Fruit fly (Drosophila melanogaster): ENCODE measurements around the gene CG12541.

CG12541 gene

dm6 chrX:7101302-7102012 lies 35.6 kb upstream of the CG12541 start (continued):
- TF ChIP-seq CG18262 (tag; optimal IDR thresholded peaks at IDR 0.05) (peak; percentile 87), CG14860 (GFP tag; IDR thresholded peaks at IDR 0.05; ENCODE audit: partially characterized antibody) (no peak), CG15269 (tag; optimal IDR thresholded peaks at IDR 0.05) (peak; percentile 92), zfh2 (GFP tag; optimal IDR thresholded peaks at IDR 0.05) (peak; percentile 85), insv (GFP tag; optimal IDR thresholded peaks at IDR 0.05) (peak in 1 of 2 experiments; percentile 16), HLH3B (GFP tag; IDR thresholded peaks at IDR 0.05) (peak; percentile 74), HLHmδ (GFP tag; optimal IDR thresholded peaks at IDR 0.05) (no peak), Trl (optimal IDR thresholded peaks at IDR 0.05) (no peak), Trl (GFP tag; optimal IDR thresholded peaks at IDR 0.05) (peak; percentile 33), CG7357 (GFP tag; IDR thresholded peaks at IDR 0.05) (peak; percentile 65; the same call in 2 of the 3 replicates), nerfin-1 (tag; optimal IDR thresholded peaks at IDR 0.05) (peak; percentile 70), CG1792 (GFP tag; optimal IDR thresholded peaks at IDR 0.05) (no peak), Rfx (GFP tag; IDR thresholded peaks at IDR 0.05) (peak; percentile 74), CG8290 (GFP tag; optimal IDR thresholded peaks at IDR 0.05) (no peak), CG8290 (tag; optimal IDR thresholded peaks at IDR 0.05) (peak; percentile 27 to 39), Spps (tag; optimal IDR thresholded peaks at IDR 0.05) (peak; percentile 64), CG34376 (GFP tag; optimal IDR thresholded peaks at IDR 0.05) (peak; percentile 46), jigr1 (GFP tag; IDR thresholded peaks at IDR 0.05) (peak; percentile 57; the same call in 1 of the 3 replicates), sens (GFP tag) (peak; percentile 95), CG7987 (GFP tag; optimal IDR thresholded peaks at IDR 0.05) (no peak), CG13287 (GFP tag; IDR thresholded peaks at IDR 0.05; ENCODE audit: partially characterized antibody) (no peak), Doc3 (GFP tag; IDR thresholded peaks at IDR 0.05; ENCODE audit: partially characterized antibody) (no peak), Mes4 (GFP tag; optimal IDR thresholded peaks at IDR 0.05) (peak; percentile 78), wor (GFP tag; IDR thresholded peaks at IDR 0.05) (peak; percentile 63), cas (GFP tag; IDR thresholded peaks at IDR 0.05) (no peak), Atf-2 (GFP tag; optimal IDR thresholded peaks at IDR 0.05) (peak; percentile 87), Gug (GFP tag; IDR thresholded peaks at IDR 0.05) (peak; percentile 54), PHDP (tag; optimal IDR thresholded peaks at IDR 0.05) (peak; percentile 90), zf30C (GFP tag; optimal IDR thresholded peaks at IDR 0.05) (peak; percentile 85), Hr78 (GFP tag; optimal IDR thresholded peaks at IDR 0.05) (peak in 1 of 2 experiments; percentile 100), phol (tag; optimal IDR thresholded peaks at IDR 0.05) (peak; percentile 84), Antp (GFP tag; optimal IDR thresholded peaks at IDR 0.05) (peak; percentile 31), CG2889 (GFP tag; IDR thresholded peaks at IDR 0.05) (peak; percentile 79), oc (tag; optimal IDR thresholded peaks at IDR 0.05) (peak; percentile 78), Nf-YC (tag; optimal IDR thresholded peaks at IDR 0.05) (peak; percentile 62), grn (GFP tag; optimal IDR thresholded peaks at IDR 0.05) (peak; percentile 51), eve (GFP tag; optimal IDR thresholded peaks at IDR 0.05) (no peak), CG5245 (GFP tag; optimal IDR thresholded peaks at IDR 0.05) (peak; percentile 69), knrl (GFP tag; IDR thresholded peaks at IDR 0.05; ENCODE audit: partially characterized antibody) (no peak), CG17612 (GFP tag; IDR thresholded peaks at IDR 0.05) (0 out of 2 replicates have a peak, but pooled peaks have one; percentile 15), sisA (GFP tag; IDR thresholded peaks at IDR 0.05) (peak; percentile 77), ranshi (GFP tag; IDR thresholded peaks at IDR 0.05) (peak; percentile 75; the same call in 1 of the 2 replicates), ERR (GFP tag; optimal IDR thresholded peaks at IDR 0.05) (peak; percentile 34), Ets65A (GFP tag) (no peak), lola (GFP tag; optimal IDR thresholded peaks at IDR 0.05) (peak in 1 of 3 experiments; percentile 90), CG17359 (tag; optimal IDR thresholded peaks at IDR 0.05) (peak; percentile 76), CG13624 (GFP tag; optimal IDR thresholded peaks at IDR 0.05) (peak; percentile 47), CG12104 (GFP tag; optimal IDR thresholded peaks at IDR 0.05) (peak; percentile 71), ci (GFP tag; IDR thresholded peaks at IDR 0.05) (peak; percentile 74), so (GFP tag; IDR thresholded peaks at IDR 0.05) (peak; percentile 75; the same call in 2 of the 3 replicates)

All from whole organism, embryonic.